Fruit fly (Drosophila melanogaster): Measurements from ENCODE around the gene CG4045.
A peak's percentile ranks its signal among the peaks of the same experiment; 100 is the strongest.

Gene CG4045

dm6 chrX:2123965-2124688, 48.4 kb upstream of the CG4045 start (continued):
- TF ChIP-seq Eip74EF (GFP tag; optimal IDR thresholded peaks at IDR 0.05) = peak in 1 of 2 experiments; percentile 95
- peak; percentile 85 for TF ChIP-seq dimm (GFP tag; IDR thresholded peaks at IDR 0.05)
- peak; percentile 97 for TF ChIP-seq Hand (GFP tag; optimal IDR thresholded peaks at IDR 0.05)
- peak; percentile 94 for TF ChIP-seq az2 (GFP tag; optimal IDR thresholded peaks at IDR 0.05)
- peak; percentile 99 for TF ChIP-seq nmo (GFP tag; optimal IDR thresholded peaks at IDR 0.05)
- peak; percentile 100 for TF ChIP-seq CG31441 (GFP tag; IDR thresholded peaks at IDR 0.05)
- peak; percentile 90 for TF ChIP-seq nom (GFP tag; optimal IDR thresholded peaks at IDR 0.05)
- peak; percentile 82 for TF ChIP-seq CG8944 (GFP tag; optimal IDR thresholded peaks at IDR 0.05)
- TF ChIP-seq fd96Cb (tag; optimal IDR thresholded peaks at IDR 0.05) = peak; percentile 98
- peak; percentile 99 for TF ChIP-seq CG2678 (tag; optimal IDR thresholded peaks at IDR 0.05)
- TF ChIP-seq Atf6 (GFP tag; IDR thresholded peaks at IDR 0.05) = peak; percentile 64; the same call in 1 of the 2 replicates
- TF ChIP-seq CG32532 (GFP tag; IDR thresholded peaks at IDR 0.05) = peak; percentile 93
- TF ChIP-seq Doc3 (GFP tag; IDR thresholded peaks at IDR 0.05; ENCODE audit: partially characterized antibody) = no peak
- peak; percentile 95 for TF ChIP-seq ATbp (GFP tag; optimal IDR thresholded peaks at IDR 0.05)
- TF ChIP-seq sima (GFP tag; optimal IDR thresholded peaks at IDR 0.05) = no peak
- peak; percentile 93 for TF ChIP-seq Xbp1 (GFP tag; optimal IDR thresholded peaks at IDR 0.05)
- TF ChIP-seq kah (GFP tag; optimal IDR thresholded peaks at IDR 0.05) = peak; percentile 94
- TF ChIP-seq CG1792 (GFP tag; optimal IDR thresholded peaks at IDR 0.05) = peak; percentile 73
- TF ChIP-seq sd (tag; optimal IDR thresholded peaks at IDR 0.05) = peak; percentile 89
- TF ChIP-seq chinmo (GFP tag; IDR thresholded peaks at IDR 0.05; ENCODE audit: partially characterized antibody) = no peak
- TF ChIP-seq jumu (GFP tag; optimal IDR thresholded peaks at IDR 0.05) = peak; percentile 83
- TF ChIP-seq CG7357 (GFP tag; IDR thresholded peaks at IDR 0.05) = peak; percentile 90
- TF ChIP-seq Vsx1 (GFP tag; optimal IDR thresholded peaks at IDR 0.05) = peak; percentile 95
- TF ChIP-seq hkb (optimal IDR thresholded peaks at IDR 0.05) = no peak
- peak; percentile 93 for TF ChIP-seq hkb (GFP tag; IDR thresholded peaks at IDR 0.05)
- TF ChIP-seq zen2 (GFP tag; IDR thresholded peaks at IDR 0.05; ENCODE audit: partially characterized antibody) = no peak
- TF ChIP-seq CG4730 (GFP tag; IDR thresholded peaks at IDR 0.05) = peak; percentile 83
- TF ChIP-seq pho (GFP tag; optimal IDR thresholded peaks at IDR 0.05) = peak; percentile 72
- TF ChIP-seq ems (GFP tag; optimal IDR thresholded peaks at IDR 0.05) = peak; percentile 84
- TF ChIP-seq Ssrp (tag; optimal IDR thresholded peaks at IDR 0.05) = peak; percentile 98
- TF ChIP-seq H15 (GFP tag; IDR thresholded peaks at IDR 0.05) = peak; percentile 90
- TF ChIP-seq Oli (tag; optimal IDR thresholded peaks at IDR 0.05) = peak; percentile 99
- TF ChIP-seq tgo (GFP tag; IDR thresholded peaks at IDR 0.05) = peak; percentile 89
- peak; percentile 90 for TF ChIP-seq vvl (GFP tag; IDR thresholded peaks at IDR 0.05)
- TF ChIP-seq CG7987 (GFP tag; optimal IDR thresholded peaks at IDR 0.05) = peak; percentile 66
- TF ChIP-seq CTCF (GFP tag; optimal IDR thresholded peaks at IDR 0.05) = peak; percentile 70
- peak; percentile 90 for TF ChIP-seq slou (GFP tag; optimal IDR thresholded peaks at IDR 0.05)
- no peak for TF ChIP-seq Dll (GFP tag; IDR thresholded peaks at IDR 0.05; ENCODE audit: partially characterized antibody)
- TF ChIP-seq slp2 (GFP tag; optimal IDR thresholded peaks at IDR 0.05) = peak; percentile 89
- peak; percentile 89; the same call in 2 of the 3 replicates for TF ChIP-seq CG34422 (GFP tag; IDR thresholded peaks at IDR 0.05)
- TF ChIP-seq dan (GFP tag; IDR thresholded peaks at IDR 0.05) = peak; percentile 75
- TF ChIP-seq CG42726 (GFP tag; IDR thresholded peaks at IDR 0.05; ENCODE audit: partially characterized antibody) = no peak
- peak; percentile 90 for TF ChIP-seq ranshi (GFP tag; IDR thresholded peaks at IDR 0.05)
- peak; percentile 97 for TF ChIP-seq bcd (GFP tag; optimal IDR thresholded peaks at IDR 0.05)
- peak; percentile 62 for TF ChIP-seq stwl (tag; optimal IDR thresholded peaks at IDR 0.05)
- peak; percentile 59; the same call in 1 of the 2 replicates for TF ChIP-seq CG10321 (GFP tag; IDR thresholded peaks at IDR 0.05)
- TF ChIP-seq row (GFP tag; IDR thresholded peaks at IDR 0.05) = peak; percentile 95
- TF ChIP-seq hb (GFP tag; IDR thresholded peaks at IDR 0.05; ENCODE audit: partially characterized antibody) = peak; percentile 55; the same call in 1 of the 3 replicates
- TF ChIP-seq CG1832 (GFP tag; optimal IDR thresholded peaks at IDR 0.05) = peak; percentile 21

Measured in whole organism, embryonic.